Fruit fly (Drosophila melanogaster): ENCODE results near the gene CG13737.

CG13737 gene

DNA sequence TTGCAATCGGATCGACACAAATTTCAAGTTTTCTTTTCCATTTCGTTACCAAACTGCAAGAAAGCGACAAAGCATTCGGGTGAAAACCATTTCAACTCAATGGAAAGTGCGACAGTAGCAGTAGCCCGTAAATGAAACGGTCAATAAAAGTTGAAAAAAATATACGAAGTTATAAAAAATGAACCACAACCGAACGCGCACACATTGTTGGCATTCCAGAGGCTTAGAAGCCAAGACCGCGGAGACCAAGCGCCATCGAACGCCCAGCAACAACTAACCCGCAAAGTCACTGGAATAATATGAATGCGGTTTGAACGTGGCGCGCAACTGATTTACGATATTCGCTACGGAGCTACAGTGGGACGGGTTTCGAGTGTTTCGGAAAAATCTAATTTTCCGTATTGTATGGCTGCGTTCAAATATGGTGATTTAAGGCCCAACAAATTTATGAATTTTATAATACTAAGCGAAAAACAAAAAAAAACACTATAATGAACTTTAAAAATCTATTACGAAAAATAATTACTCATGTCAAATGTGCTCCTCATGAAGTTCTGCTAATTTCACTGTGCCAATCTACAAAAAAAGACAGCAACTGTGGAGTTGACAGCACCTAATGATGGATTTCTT, 43.3 kb downstream of the CG13737 start (continued):
- TF ChIP-seq hth (optimal IDR thresholded peaks at IDR 0.05) = no peak
- peak in 1 of 2 experiments; percentile 1 for TF ChIP-seq Pdp1 (GFP tag; optimal IDR thresholded peaks at IDR 0.05)
- no peak for TF ChIP-seq vnd (GFP tag; IDR thresholded peaks at IDR 0.05; ENCODE audit: partially characterized antibody)
- TF ChIP-seq z (GFP tag; IDR thresholded peaks at IDR 0.05) = no peak
- TF ChIP-seq Lim3 (GFP tag; IDR thresholded peaks at IDR 0.05) = no peak
- TF ChIP-seq trem (tag; optimal IDR thresholded peaks at IDR 0.05) = no peak
- no peak for TF ChIP-seq Optix (GFP tag; IDR thresholded peaks at IDR 0.05)
- TF ChIP-seq fd3F (GFP tag; optimal IDR thresholded peaks at IDR 0.05) = no peak
- TF ChIP-seq Elba2 (GFP tag; optimal IDR thresholded peaks at IDR 0.05) = no peak
- TF ChIP-seq D19A (tag; optimal IDR thresholded peaks at IDR 0.05) = peak; percentile 5
- TF ChIP-seq CG31441 (GFP tag; IDR thresholded peaks at IDR 0.05) = peak; percentile 78
- no peak for TF ChIP-seq CG16779 (GFP tag; IDR thresholded peaks at IDR 0.05)
- TF ChIP-seq dimm (GFP tag; IDR thresholded peaks at IDR 0.05) = no peak
- TF ChIP-seq CG10959 (GFP tag; IDR thresholded peaks at IDR 0.05) = peak; percentile 20; the same call in 1 of the 2 replicates
- TF ChIP-seq CG34224 (GFP tag; IDR thresholded peaks at IDR 0.05; ENCODE audit: partially characterized antibody) = no peak
- no peak for TF ChIP-seq CG4820 (GFP tag; optimal IDR thresholded peaks at IDR 0.05)
- TF ChIP-seq mam (GFP tag; optimal IDR thresholded peaks at IDR 0.05) = peak; percentile 47
- TF ChIP-seq CG15514 (GFP tag; optimal IDR thresholded peaks at IDR 0.05) = peak; percentile 37
- no peak for TF ChIP-seq so (GFP tag; IDR thresholded peaks at IDR 0.05)
- TF ChIP-seq Hsf (GFP tag; optimal IDR thresholded peaks at IDR 0.05) = peak; percentile 17
- no peak for TF ChIP-seq CG7271 (tag; optimal IDR thresholded peaks at IDR 0.05)
- TF ChIP-seq Tbp (GFP tag; optimal IDR thresholded peaks at IDR 0.05) = no peak
- TF ChIP-seq Sry-β (GFP tag; optimal IDR thresholded peaks at IDR 0.05) = no peak
- TF ChIP-seq CG9932 (GFP tag; IDR thresholded peaks at IDR 0.05) = peak; percentile 57
- TF ChIP-seq grau (tag; optimal IDR thresholded peaks at IDR 0.05) = peak; percentile 32
- peak; percentile 6 for TF ChIP-seq CG9817 (tag; optimal IDR thresholded peaks at IDR 0.05)
- TF ChIP-seq D (optimal IDR thresholded peaks at IDR 0.05) = no peak
- no peak for TF ChIP-seq D (GFP tag; optimal IDR thresholded peaks at IDR 0.05)
- TF ChIP-seq bigmax (GFP tag; optimal IDR thresholded peaks at IDR 0.05) = no peak
- peak; percentile 12 for TF ChIP-seq CG10543 (GFP tag; optimal IDR thresholded peaks at IDR 0.05)
- peak; percentile 16 to 34 for TF ChIP-seq chif (GFP tag; optimal IDR thresholded peaks at IDR 0.05)
- peak; percentile 14 for TF ChIP-seq CG1792 (GFP tag; optimal IDR thresholded peaks at IDR 0.05)
- TF ChIP-seq D19B (GFP tag; optimal IDR thresholded peaks at IDR 0.05) = peak; percentile 14
- TF ChIP-seq Atf3 (GFP tag; optimal IDR thresholded peaks at IDR 0.05) = no peak
- TF ChIP-seq CG17359 (tag; optimal IDR thresholded peaks at IDR 0.05) = peak; percentile 50
- TF ChIP-seq Drgx (GFP tag; IDR thresholded peaks at IDR 0.05) = peak; percentile 74
- TF ChIP-seq E2f2 (GFP tag; IDR thresholded peaks at IDR 0.05) = peak; percentile 74
- TF ChIP-seq maf-S (GFP tag; optimal IDR thresholded peaks at IDR 0.05) = peak; percentile 8
- no peak for TF ChIP-seq CG10366 (GFP tag; IDR thresholded peaks at IDR 0.05)
- TF ChIP-seq CG14050 (GFP tag; IDR thresholded peaks at IDR 0.05) = no peak
- no peak for TF ChIP-seq en (GFP tag; optimal IDR thresholded peaks at IDR 0.05)
- TF ChIP-seq CG7372 (GFP tag; IDR thresholded peaks at IDR 0.05) = no peak
- no peak for TF ChIP-seq aop (GFP tag; IDR thresholded peaks at IDR 0.05)
- no peak for TF ChIP-seq usp (GFP tag; optimal IDR thresholded peaks at IDR 0.05)
- no peak for TF ChIP-seq Bgb (GFP tag; IDR thresholded peaks at IDR 0.05; ENCODE audit: partially characterized antibody)
- TF ChIP-seq Dip2 (GFP tag; IDR thresholded peaks at IDR 0.05) = no peak
- TF ChIP-seq CG3407 (GFP tag; optimal IDR thresholded peaks at IDR 0.05) = no peak
- TF ChIP-seq p53 (GFP tag; optimal IDR thresholded peaks at IDR 0.05) = no peak
- TF ChIP-seq prd (optimal IDR thresholded peaks at IDR 0.05) = no peak
- TF ChIP-seq prd (GFP tag; IDR thresholded peaks at IDR 0.05) = peak; percentile 67
- TF ChIP-seq CG31365 (tag; optimal IDR thresholded peaks at IDR 0.05) = no peak
- TF ChIP-seq ap (GFP tag; IDR thresholded peaks at IDR 0.05) = no peak
